Fruit fly (Drosophila melanogaster): ENCODE data around the gene CG5070.

dm6 chrX:17215004-17215403, 12.1 kb downstream of the CG5070 start, which contains the start of gene CG5162:
- TF ChIP-seq br (GFP tag; optimal IDR thresholded peaks at IDR 0.05) (no peak), rgr (GFP tag; optimal IDR thresholded peaks at IDR 0.05) (no peak), Sp1 (GFP tag; optimal IDR thresholded peaks at IDR 0.05) (no peak), CG9705 (GFP tag; optimal IDR thresholded peaks at IDR 0.05) (no peak), Vsx2 (GFP tag; optimal IDR thresholded peaks at IDR 0.05; ENCODE audit: partially characterized antibody) (no peak), dmrt93B (GFP tag; optimal IDR thresholded peaks at IDR 0.05) (no peak), Hr78 (GFP tag; optimal IDR thresholded peaks at IDR 0.05) (no peak), Dfd (GFP tag; optimal IDR thresholded peaks at IDR 0.05) (no peak), sv (GFP tag; optimal IDR thresholded peaks at IDR 0.05) (no peak), h (GFP tag; optimal IDR thresholded peaks at IDR 0.05) (no peak), ey (GFP tag; optimal IDR thresholded peaks at IDR 0.05) (no peak), psq (GFP tag; optimal IDR thresholded peaks at IDR 0.05) (no peak), dl (GFP tag; optimal IDR thresholded peaks at IDR 0.05; ENCODE audit: insufficient read depth in 1 of 2, partially characterized antibody in 2 of 2) (no peak), Jra (GFP tag; optimal IDR thresholded peaks at IDR 0.05) (no peak)

All from whole organism, wandering third instar larva.